Worm (Caenorhabditis elegans) whole organism, young adult: ENCODE results near the gene gar-3.

Experiments
- B0019.2 ChIP-seq: fragments of 200-800 bp; sonication (Bioruptor generic); conservative IDR thresholded peaks from 2 replicates; pipeline ENCODE4 v1.3.6; 2022; ENCODE audit warnings: missing genetic modification reagents, missing genetic modification characterization, missing compliant biosample characterization
- B0336.3 ChIP-seq: fragments of 200-800 bp; sonication (Bioruptor generic); IDR thresholded peaks from 2 replicates; pipeline ENCODE4 v1.3.6; 2022; ENCODE audit warnings: missing genetic modification characterization, missing compliant biosample characterization
- C06A6.2 ChIP-seq: fragments of 200-800 bp; sonication (Bioruptor generic); conservative IDR thresholded peaks from 2 replicates; pipeline ENCODE4 v1.3.6; 2022; ENCODE audit warnings: missing genetic modification characterization, missing compliant biosample characterization
- F33H1.4 ChIP-seq: fragments of 200-800 bp; sonication (Bioruptor generic); IDR thresholded peaks from 2 replicates; pipeline ENCODE4 v1.3.6; 2022; ENCODE audit warnings: missing genetic modification reagents, missing genetic modification characterization, missing compliant biosample characterization
- F37B4.10 ChIP-seq: fragments of 200-800 bp; sonication (Bioruptor generic); IDR thresholded peaks from 2 replicates; pipeline ENCODE4 v1.3.6; 2022; ENCODE audit warnings: missing genetic modification characterization, missing compliant biosample characterization
- F52B5.7 ChIP-seq: sonication (generic microtip); optimal IDR thresholded peaks from 2 replicates; lab custom pipeline; 2016; ENCODE audit warnings: mild to moderate bottlenecking, missing genetic modification characterization, missing compliant biosample characterization
- F55B11.4 ChIP-seq: sonication (generic microtip); optimal IDR thresholded peaks from 2 replicates; lab custom pipeline; 2016; ENCODE audit warnings: missing compliant biosample characterization, missing genetic modification characterization, borderline replicate concordance; ENCODE audit not compliant: insufficient read depth
- K12H6.12 ChIP-seq: fragments of 200-800 bp; sonication (Bioruptor generic); optimal IDR thresholded peaks from 2 replicates; lab custom pipeline; 2018; ENCODE audit warnings: mild to moderate bottlenecking, missing genetic modification characterization, missing compliant biosample characterization
- Y53G8AR.9 ChIP-seq: fragments of 200-800 bp; sonication (Bioruptor generic); conservative IDR thresholded peaks from 2 replicates; pipeline ENCODE4 v1.3.6; 2022; ENCODE audit warnings: missing genetic modification reagents, missing genetic modification characterization, missing compliant biosample characterization
- Y67H2A.10 ChIP-seq: fragments of 200-800 bp; sonication (Bioruptor generic); conservative IDR thresholded peaks from 2 replicates; pipeline ENCODE4 v1.3.6; 2022; ENCODE audit warnings: missing genetic modification reagents, missing genetic modification characterization, missing compliant biosample characterization
- akir-1 ChIP-seq: fragments of 200-800 bp; sonication (Bioruptor generic); optimal IDR thresholded peaks from 2 replicates; lab custom pipeline; 2018; ENCODE audit warnings: mild to moderate bottlenecking, missing genetic modification characterization, moderate library complexity, missing compliant biosample characterization
- aptf-2 ChIP-seq: fragments of 200-800 bp; sonication (Bioruptor generic); conservative IDR thresholded peaks from 2 replicates; pipeline ENCODE4 v1.3.6; 2022; ENCODE audit warnings: missing genetic modification reagents, missing genetic modification characterization, missing compliant biosample characterization
- aptf-3 ChIP-seq: fragments of 200-800 bp; sonication (Bioruptor generic); IDR thresholded peaks from 2 replicates; pipeline ENCODE4 v1.3.6; 2022; ENCODE audit warnings: missing genetic modification characterization, missing compliant biosample characterization
- athp-1 ChIP-seq: sonication (generic microtip); optimal IDR thresholded peaks from 2 replicates; lab custom pipeline; 2017; ENCODE audit warnings: mild to moderate bottlenecking, missing genetic modification characterization, missing compliant biosample characterization
- bed-1 ChIP-seq: fragments of 200-800 bp; sonication (Bioruptor generic); IDR thresholded peaks from 2 replicates; pipeline ENCODE4 v1.3.6; 2022; ENCODE audit warnings: missing genetic modification reagents, missing genetic modification characterization, missing compliant biosample characterization
- bed-2 ChIP-seq: fragments of 200-800 bp; sonication (Bioruptor generic); IDR thresholded peaks from 2 replicates; pipeline ENCODE4 v1.3.6; 2022; ENCODE audit warnings: missing genetic modification reagents, missing genetic modification characterization, missing compliant biosample characterization
- ccch-3 ChIP-seq: fragments of 200-800 bp; sonication (Bioruptor generic); optimal IDR thresholded peaks from 2 replicates; lab custom pipeline; 2018; ENCODE audit warnings: mild to moderate bottlenecking, missing genetic modification characterization, missing compliant biosample characterization
- cebp-1 ChIP-seq, 2 experiments: fragments of 200-800 bp in 1 of 2; sonication (Bioruptor generic) in 1 of 2; sonication (generic microtip) in 1 of 2; IDR thresholded peaks in 1 of 2; optimal IDR thresholded peaks in 1 of 2; 2 replicates each; pipeline versions ENCODE4 v1.3.6 to Lab custom; 2017 to 2022; ENCODE audit warnings: missing compliant biosample characterization in 2 of 2, missing genetic modification characterization in 2 of 2, mild to moderate bottlenecking in 1 of 2, missing genetic modification reagents in 1 of 2, moderate library complexity in 1 of 2
- ceh-100 ChIP-seq: fragments of 200-800 bp; sonication (Bioruptor generic); IDR thresholded peaks from 2 replicates; pipeline ENCODE4 v1.3.6; 2022; ENCODE audit warnings: missing genetic modification reagents, missing genetic modification characterization, missing compliant biosample characterization
- ceh-58 ChIP-seq: fragments of 200-800 bp; sonication (Bioruptor generic); IDR thresholded peaks from 2 replicates; pipeline ENCODE4 v1.3.6; 2022; ENCODE audit warnings: missing genetic modification characterization, missing compliant biosample characterization
- die-1 ChIP-seq: sonication (generic microtip); optimal IDR thresholded peaks from 2 replicates; lab custom pipeline; 2016; ENCODE audit warnings: missing genotype, mild to moderate bottlenecking, missing genetic modification characterization, missing compliant biosample characterization
- dpl-1 ChIP-seq: fragments of 150-350 bp; optimal IDR thresholded peaks from 2 replicates; lab custom pipeline; 2014; ENCODE audit warnings: missing biosample characterization, missing genetic modification reagents, missing genetic modification characterization
- efl-1 ChIP-seq: fragments of 150-350 bp; optimal IDR thresholded peaks from 2 replicates; lab custom pipeline; 2014; ENCODE audit warnings: missing biosample characterization, missing genetic modification reagents, missing genetic modification characterization
- egl-18 ChIP-seq: fragments of 200-800 bp; sonication (Bioruptor generic); IDR thresholded peaks from 2 replicates; pipeline ENCODE4 v1.3.6; 2022; ENCODE audit warnings: missing genetic modification reagents, missing genetic modification characterization, missing compliant biosample characterization
- ekl-4 ChIP-seq: fragments of 200-800 bp; sonication (Bioruptor generic); IDR thresholded peaks from 2 replicates; pipeline ENCODE4 v1.3.6; 2022; ENCODE audit warnings: missing genetic modification reagents, missing genetic modification characterization, missing compliant biosample characterization
- ets-4 ChIP-seq: fragments of 200-800 bp; sonication (Bioruptor generic); optimal IDR thresholded peaks from 2 replicates; lab custom pipeline; 2018; ENCODE audit warnings: mild to moderate bottlenecking, missing genetic modification characterization, missing compliant biosample characterization
- gei-17 ChIP-seq: fragments of 200-800 bp; sonication (Bioruptor generic); optimal IDR thresholded peaks from 2 replicates; lab custom pipeline; 2018; ENCODE audit warnings: mild to moderate bottlenecking, missing genetic modification characterization, missing compliant biosample characterization
- hlh-26 ChIP-seq: fragments of 200-800 bp; sonication (Bioruptor generic); conservative IDR thresholded peaks from 2 replicates; pipeline ENCODE4 v1.3.6; 2022; ENCODE audit warnings: missing genetic modification reagents, missing genetic modification characterization, missing compliant biosample characterization
- hmg-20 ChIP-seq: fragments of 200-800 bp; sonication (Bioruptor generic); IDR thresholded peaks from 2 replicates; pipeline ENCODE4 v1.3.6; 2022; ENCODE audit warnings: missing genetic modification reagents, missing genetic modification characterization, missing compliant biosample characterization
- mcd-1 ChIP-seq: fragments of 200-800 bp; sonication (Bioruptor generic); IDR thresholded peaks from 2 replicates; pipeline ENCODE4 v1.3.6; 2022; ENCODE audit warnings: missing genetic modification reagents, missing genetic modification characterization, missing compliant biosample characterization
- nfya-1 ChIP-seq: sonication (generic microtip); optimal IDR thresholded peaks from 2 replicates; lab custom pipeline; 2017; ENCODE audit warnings: antibody characterized with exemption, missing compliant biosample characterization, missing genetic modification characterization, borderline replicate concordance; ENCODE audit not compliant: insufficient read depth
- nfya-2 ChIP-seq: fragments of 200-800 bp; sonication (Bioruptor generic); IDR thresholded peaks from 2 replicates; pipeline ENCODE4 v1.3.6; 2022; ENCODE audit warnings: missing genetic modification reagents, missing genetic modification characterization, missing compliant biosample characterization
- nhr-179 ChIP-seq: sonication (generic microtip); optimal IDR thresholded peaks from 2 replicates; lab custom pipeline; 2016; ENCODE audit warnings: mild to moderate bottlenecking, missing genetic modification characterization, missing compliant biosample characterization
- snpc-1.3 ChIP-seq: sonication (generic microtip); optimal IDR thresholded peaks from 2 replicates; lab custom pipeline; 2017; ENCODE audit warnings: missing genetic modification characterization, mild to moderate bottlenecking, missing compliant biosample characterization, antibody characterized with exemption, moderate library complexity, missing genotype, missing genetic modification reagents; ENCODE audit not compliant: insufficient read depth
- snpc-4 ChIP-seq, 5 experiments: fragments of 150-350 bp in 1 of 5; sonication (generic microtip) in 4 of 5; optimal IDR thresholded peaks; 2 replicates each; lab custom pipeline; 2014 to 2018; ENCODE audit warnings: missing genetic modification characterization in 5 of 5, missing biosample characterization in 3 of 5, antibody characterized with exemption in 2 of 5, mild to moderate bottlenecking in 2 of 5, missing compliant biosample characterization in 2 of 5, missing genotype in 2 of 5, moderate library complexity in 2 of 5, missing genetic modification reagents in 1 of 5
- tlf-1 ChIP-seq: fragments of 200-800 bp; sonication (Bioruptor generic); optimal IDR thresholded peaks from 2 replicates; lab custom pipeline; 2018; ENCODE audit warnings: mild to moderate bottlenecking, missing genetic modification characterization, missing compliant biosample characterization
- unc-130 ChIP-seq: sonication (generic microtip); optimal IDR thresholded peaks from 2 replicates; lab custom pipeline; 2016; ENCODE audit warnings: missing genetic modification reagents, missing genetic modification characterization, missing compliant biosample characterization
- unc-62 ChIP-seq: fragments of 150-350 bp; optimal IDR thresholded peaks from 2 replicates; lab custom pipeline; 2014; ENCODE audit warnings: missing biosample characterization, missing genetic modification reagents, missing genetic modification characterization
- xnd-1 ChIP-seq: sonication (generic microtip); optimal IDR thresholded peaks from 2 replicates; lab custom pipeline; 2016; ENCODE audit warnings: missing genotype, missing genetic modification reagents, missing genetic modification characterization, missing compliant biosample characterization

Gene gar-3

DNA sequence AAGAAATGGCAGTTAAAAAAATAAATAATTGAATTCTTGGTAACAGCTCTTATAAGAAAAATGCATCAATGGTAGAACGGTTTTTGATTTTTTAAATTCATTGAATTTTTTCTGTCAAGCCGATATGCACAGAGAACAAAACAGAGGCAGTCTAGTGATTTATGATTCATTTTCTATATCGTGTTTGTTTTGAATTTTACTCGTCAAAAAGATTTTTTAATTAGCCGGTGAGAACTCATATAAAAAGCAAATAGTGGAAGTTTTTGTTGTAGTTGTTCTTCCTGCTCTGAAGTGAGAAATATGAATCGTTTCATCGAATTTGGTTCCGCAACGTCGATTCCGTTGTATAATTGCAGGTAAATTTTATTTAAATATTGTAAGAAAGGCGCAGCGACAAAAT, 20.2 kb downstream of the gar-3 start, which contains the start of gene srt-32:
TSS of gene srt-32 (plus strand) at position 301 of the 400 bp plus-strand sequence.
- TF ChIP-seq ekl-4 (GFP tag; lab: Robert Waterston, UW) (no peak), aptf-2 (GFP tag; lab: Robert Waterston, UW) (no peak), dpl-1 (GFP tag; lab: Kevin White, UChicago) (no peak), F55B11.4 (tag; lab: Kevin White, UChicago) (no peak), snpc-4 (GFP tag; optimal IDR thresholded peaks at IDR 0.05; lab: Kevin White, UChicago) (no peak), snpc-4 (tag; optimal IDR thresholded peaks at IDR 0.05; lab: Kevin White, UChicago) (no peak), hmg-20 (GFP tag; lab: Robert Waterston, UW) (no peak), B0336.3 (GFP tag; lab: Robert Waterston, UW) (no peak), akir-1 (GFP tag; lab: Kevin White, UChicago) (no peak), ceh-58 (no peak), mcd-1 (GFP tag; lab: Robert Waterston, UW) (no peak), Y67H2A.10 (no peak), nfya-1 (tag; lab: Kevin White, UChicago) (no peak), F52B5.7 (tag; lab: Kevin White, UChicago) (no peak), K12H6.12 (tag; lab: Kevin White, UChicago) (no peak), xnd-1 (tag; lab: Kevin White, UChicago) (no peak)

DNA sequence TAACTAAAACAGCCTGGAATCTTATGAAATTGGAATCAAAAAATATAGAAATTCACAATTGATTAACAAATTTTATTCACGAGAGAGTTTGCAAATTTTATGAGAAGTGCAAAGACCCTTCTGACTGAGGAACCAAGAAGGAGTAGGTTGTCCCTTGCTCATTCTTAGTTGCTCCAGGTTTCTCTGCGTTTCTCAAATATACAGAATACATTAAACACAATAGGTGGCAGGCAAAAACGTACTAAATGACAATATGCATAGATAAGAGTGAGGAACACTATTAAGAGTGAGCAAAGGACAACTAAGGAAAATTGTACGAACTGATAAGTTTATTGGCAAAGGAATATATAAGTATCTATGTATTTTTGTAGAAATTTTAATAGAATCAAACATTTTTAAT, 20.8 kb downstream of the gar-3 start, which contains the start of gene C53A5.9:
TSS of gene C53A5.9 (minus strand) at position 101 of the 400 bp plus-strand sequence.
- TF ChIP-seq tlf-1 (GFP tag; lab: Kevin White, UChicago) (no peak), bed-1 (GFP tag; lab: Robert Waterston, UW) (no peak), unc-130 (no peak), Y67H2A.10 (no peak), gei-17 (no peak), athp-1 (tag; lab: Kevin White, UChicago) (no peak), nhr-179 (no peak), nfya-1 (tag; lab: Kevin White, UChicago) (no peak), C06A6.2 (GFP tag; lab: Robert Waterston, UW) (no peak), cebp-1 (GFP tag; IDR thresholded peaks at IDR 0.05; lab: Robert Waterston, UW) (no peak), cebp-1 (tag; optimal IDR thresholded peaks at IDR 0.05; lab: Kevin White, UChicago) (no peak)

DNA sequence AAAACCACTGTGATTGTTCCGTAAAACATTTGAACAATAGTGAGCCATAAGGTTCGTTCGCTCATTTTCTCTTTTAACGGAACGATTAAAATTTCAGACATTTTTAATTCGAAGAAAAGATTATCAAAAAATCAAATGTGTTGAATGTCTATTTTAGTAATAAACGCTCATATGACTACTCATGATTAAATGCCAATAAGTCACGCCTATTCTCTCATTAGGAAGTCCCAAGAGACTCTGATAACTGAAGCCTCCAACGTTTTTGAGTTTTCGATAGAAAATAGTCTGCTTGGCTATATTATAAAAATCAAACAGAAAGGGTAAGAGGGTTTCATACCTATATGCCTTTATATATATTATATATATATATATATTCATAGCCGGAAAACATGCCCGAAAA, 23.3 kb downstream of the gar-3 start, which contains the start of gene srg-47:
TSS of gene srg-47 (minus strand) at position 101 of the 400 bp plus-strand sequence.
- TF ChIP-seq F33H1.4 (GFP tag; lab: Robert Waterston, UW) (no peak), gei-17 (no peak), egl-18 (GFP tag; lab: Robert Waterston, UW) (no peak), ceh-100 (GFP tag; lab: Robert Waterston, UW) (no peak), aptf-3 (GFP tag; lab: Robert Waterston, UW) (no peak), efl-1 (no peak), ets-4 (GFP tag; lab: Kevin White, UChicago) (no peak), B0019.2 (GFP tag; lab: Robert Waterston, UW) (no peak), die-1 (tag; lab: Kevin White, UChicago) (no peak), bed-2 (GFP tag; lab: Robert Waterston, UW) (no peak), hlh-26 (GFP tag; lab: Robert Waterston, UW) (no peak), ccch-3 (GFP tag; lab: Kevin White, UChicago) (no peak), mcd-1 (GFP tag; lab: Robert Waterston, UW) (no peak), Y67H2A.10 (no peak), unc-62 (GFP tag; lab: Kevin White, UChicago) (no peak), nfya-2 (GFP tag; lab: Robert Waterston, UW) (no peak), F37B4.10 (GFP tag; lab: Robert Waterston, UW) (no peak), snpc-1.3 (tag; lab: Kevin White, UChicago) (no peak), Y53G8AR.9 (GFP tag; lab: Robert Waterston, UW) (no peak), nhr-179 (no peak)
- TF ChIP-seq, all 124 proteins: peak for 0
